Worm (Caenorhabditis elegans) whole organism, L2 larva: ENCODE data around the gene srgp-1.

Experiments used
- C34F6.9 ChIP-seq: fragments of 150-350 bp; optimal IDR thresholded peaks from 2 replicates; lab custom pipeline; 2014; ENCODE audit warnings: missing biosample characterization, missing genetic modification characterization
- F13H6.1 ChIP-seq: sonication (generic microtip); optimal IDR thresholded peaks from 2 replicates; lab custom pipeline; 2016; ENCODE audit warnings: missing genetic modification characterization, missing compliant biosample characterization
- R02D3.7 ChIP-seq: fragments of 150-350 bp; optimal IDR thresholded peaks from 2 replicates; lab custom pipeline; 2014; ENCODE audit warnings: missing biosample characterization, missing genetic modification characterization
- Y55F3AM.14 ChIP-seq: fragments of 200-800 bp; sonication (Bioruptor generic); optimal IDR thresholded peaks from 2 replicates; lab custom pipeline; 2018; ENCODE audit warnings: mild to moderate bottlenecking, missing genetic modification characterization, missing compliant biosample characterization
- alr-1 ChIP-seq: fragments of 150-350 bp; optimal IDR thresholded peaks from 2 replicates; lab custom pipeline; 2014; ENCODE audit warnings: missing biosample characterization, missing genetic modification characterization
- aly-2 ChIP-seq: fragments of 150-350 bp; optimal IDR thresholded peaks from 2 replicates; lab custom pipeline; 2014; ENCODE audit warnings: missing biosample characterization, missing genetic modification characterization
- ama-1 ChIP-seq: fragments of 150-350 bp; optimal IDR thresholded peaks from 2 replicates; lab custom pipeline; 2018; ENCODE audit warnings: inconsistent platforms
- blmp-1 ChIP-seq: sonication (generic microtip); optimal IDR thresholded peaks from 2 replicates; lab custom pipeline; 2017; ENCODE audit warnings: missing genetic modification characterization, mild to moderate bottlenecking, missing compliant biosample characterization, antibody characterized with exemption, moderate library complexity; ENCODE audit not compliant: insufficient read depth
- ceh-16 ChIP-seq: fragments of 150-350 bp; optimal IDR thresholded peaks from 2 replicates; lab custom pipeline; 2014; ENCODE audit warnings: missing biosample characterization, missing genetic modification characterization
- ceh-82 ChIP-seq: fragments of 150-350 bp; optimal IDR thresholded peaks from 2 replicates; lab custom pipeline; 2014; ENCODE audit warnings: missing biosample characterization, missing genetic modification characterization
- crh-2 ChIP-seq: sonication (generic microtip); optimal IDR thresholded peaks from 2 replicates; lab custom pipeline; 2017; ENCODE audit warnings: missing biosample characterization, missing genetic modification characterization
- dmd-4 ChIP-seq: sonication (generic microtip); optimal IDR thresholded peaks from 2 replicates; lab custom pipeline; 2017; ENCODE audit warnings: missing biosample characterization, missing genetic modification characterization
- egl-27 ChIP-seq: sonication (generic microtip); optimal IDR thresholded peaks from 3 replicates; lab custom pipeline; 2017; ENCODE audit warnings: missing biosample characterization, missing genetic modification reagents, missing genetic modification characterization
- elt-1 ChIP-seq: fragments of 150-350 bp; optimal IDR thresholded peaks from 2 replicates; lab custom pipeline; 2014; ENCODE audit warnings: missing biosample characterization, missing genetic modification characterization
- elt-3 ChIP-seq: sonication (generic microtip); optimal IDR thresholded peaks from 2 replicates; lab custom pipeline; 2017; ENCODE audit warnings: missing biosample characterization, missing genetic modification characterization
- fos-1 ChIP-seq: fragments of 150-350 bp; optimal IDR thresholded peaks from 2 replicates; lab custom pipeline; 2014; ENCODE audit warnings: missing biosample characterization, missing genetic modification characterization
- gmeb-1 ChIP-seq: fragments of 150-350 bp; optimal IDR thresholded peaks from 2 replicates; lab custom pipeline; 2014; ENCODE audit warnings: missing biosample characterization, missing genetic modification characterization
- lin-11 ChIP-seq: fragments of 150-350 bp; sonication (generic microtip); optimal IDR thresholded peaks from 2 replicates; lab custom pipeline; 2014; ENCODE audit warnings: missing biosample characterization, missing genetic modification characterization, inconsistent platforms, mixed read lengths
- lin-13 ChIP-seq: fragments of 150-350 bp; optimal IDR thresholded peaks from 2 replicates; lab custom pipeline; 2014; ENCODE audit warnings: missing biosample characterization, missing genetic modification reagents, missing genetic modification characterization
- lin-39 ChIP-seq: fragments of 150-350 bp; optimal IDR thresholded peaks from 2 replicates; lab custom pipeline; 2014; ENCODE audit warnings: missing biosample characterization, missing genetic modification reagents, missing genetic modification characterization
- lsy-2 ChIP-seq, 2 experiments: fragments of 150-350 bp in 1 of 2; sonication (generic microtip) in 1 of 2; optimal IDR thresholded peaks; 2 replicates each; lab custom pipeline; 2014 to 2017; ENCODE audit warnings: missing biosample characterization in 2 of 2, missing genetic modification characterization in 2 of 2
- mab-5 ChIP-seq: fragments of 150-350 bp; optimal IDR thresholded peaks from 2 replicates; lab custom pipeline; 2014; ENCODE audit warnings: missing biosample characterization, missing genetic modification characterization
- mbf-1 ChIP-seq: sonication (generic microtip); optimal IDR thresholded peaks from 2 replicates; lab custom pipeline; 2017; ENCODE audit warnings: missing biosample characterization, missing genetic modification characterization
- mdl-1 ChIP-seq, 2 experiments: fragments of 150-350 bp in 1 of 2; sonication (generic microtip) in 1 of 2; optimal IDR thresholded peaks; 2 replicates each; lab custom pipeline; 2017; ENCODE audit warnings: missing biosample characterization in 2 of 2, missing genetic modification characterization in 2 of 2
- nhr-10 ChIP-seq: sonication (generic microtip); optimal IDR thresholded peaks from 2 replicates; lab custom pipeline; 2017; ENCODE audit warnings: missing biosample characterization, missing genetic modification characterization
- nhr-129 ChIP-seq: fragments of 150-350 bp; optimal IDR thresholded peaks from 2 replicates; lab custom pipeline; 2014; ENCODE audit warnings: missing biosample characterization, missing genetic modification characterization
- nhr-21 ChIP-seq: fragments of 150-350 bp; optimal IDR thresholded peaks from 2 replicates; lab custom pipeline; 2014; ENCODE audit warnings: missing biosample characterization, missing genetic modification characterization
- nhr-23 ChIP-seq: fragments of 150-350 bp; optimal IDR thresholded peaks from 2 replicates; lab custom pipeline; 2014; ENCODE audit warnings: missing biosample characterization, missing genetic modification reagents, missing genetic modification characterization
- nhr-237 ChIP-seq: fragments of 150-350 bp; optimal IDR thresholded peaks from 2 replicates; lab custom pipeline; 2014; ENCODE audit warnings: missing biosample characterization, missing genetic modification characterization
- nhr-25 ChIP-seq: fragments of 150-350 bp; sonication (generic microtip); optimal IDR thresholded peaks from 3 replicates; lab custom pipeline; 2014; ENCODE audit warnings: missing biosample characterization, missing genetic modification characterization
- peb-1 ChIP-seq: fragments of 150-350 bp; optimal IDR thresholded peaks from 2 replicates; lab custom pipeline; 2014; ENCODE audit warnings: missing biosample characterization, missing genetic modification characterization
- sem-4 ChIP-seq: fragments of 150-350 bp; optimal IDR thresholded peaks from 2 replicates; lab custom pipeline; 2014; ENCODE audit warnings: missing biosample characterization, missing genetic modification reagents, missing genetic modification characterization
- skn-1 ChIP-seq: sonication (generic microtip); optimal IDR thresholded peaks from 2 replicates; lab custom pipeline; 2017; ENCODE audit warnings: missing biosample characterization, missing genetic modification characterization
- sma-3 ChIP-seq: sonication (generic microtip); optimal IDR thresholded peaks from 2 replicates; lab custom pipeline; 2016; ENCODE audit warnings: missing genetic modification reagents, missing genetic modification characterization, missing compliant biosample characterization
- unc-39 ChIP-seq: fragments of 150-350 bp; optimal IDR thresholded peaks from 2 replicates; lab custom pipeline; 2014; ENCODE audit warnings: missing biosample characterization, missing genetic modification characterization
- unc-55 ChIP-seq: fragments of 150-350 bp; sonication (generic microtip); optimal IDR thresholded peaks from 3 replicates; lab custom pipeline; 2014; ENCODE audit warnings: missing biosample characterization, missing genetic modification reagents, missing genetic modification characterization
- unc-62 ChIP-seq: fragments of 150-350 bp; optimal IDR thresholded peaks from 2 replicates; lab custom pipeline; 2014; ENCODE audit warnings: missing biosample characterization, missing genetic modification reagents, missing genetic modification characterization
- ztf-11 ChIP-seq: sonication (generic microtip); optimal IDR thresholded peaks from 2 replicates; lab custom pipeline; 2017; ENCODE audit warnings: missing biosample characterization, missing genetic modification characterization
- ztf-4 ChIP-seq: fragments of 150-350 bp; optimal IDR thresholded peaks from 2 replicates; lab custom pipeline; 2014; ENCODE audit warnings: missing biosample characterization, missing genetic modification characterization

srgp-1 gene

DNA sequence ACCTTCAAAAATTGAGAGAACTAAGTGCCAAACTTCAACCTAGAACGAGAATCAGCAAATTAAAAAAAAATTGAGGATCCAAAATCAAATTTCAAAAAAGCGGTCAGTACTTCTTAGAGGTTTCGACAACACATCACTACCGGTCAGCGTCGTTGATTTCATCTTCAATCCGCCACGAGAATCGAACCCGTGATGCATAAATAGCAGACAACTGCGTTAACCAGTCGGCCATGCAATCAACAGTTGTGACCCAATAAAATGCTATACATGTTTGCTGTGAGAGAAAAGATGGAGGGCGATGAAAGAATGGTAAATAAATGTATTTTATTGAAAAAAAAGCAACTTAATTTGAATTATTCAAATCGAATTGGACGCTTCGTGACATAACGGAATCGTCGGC is 20.6 kb upstream of the srgp-1 start (continued):
- no peak for TF ChIP-seq nhr-10
- no peak for TF ChIP-seq unc-55 (GFP tag; lab: Kevin White, UChicago)
- TF ChIP-seq gmeb-1 (tag; lab: Kevin White, UChicago) = peak; percentile 78
- no peak for TF ChIP-seq nhr-23
- TF ChIP-seq skn-1 (tag; lab: Kevin White, UChicago) = no peak
- no peak for TF ChIP-seq ceh-82
- peak; percentile 75 for TF ChIP-seq sma-3 (GFP tag; lab: Kevin White, UChicago)
- peak; percentile 2 for TF ChIP-seq blmp-1 (tag; lab: Kevin White, UChicago)
- TF ChIP-seq dmd-4 (tag; lab: Kevin White, UChicago) = no peak
- peak; percentile 58 to 80 for TF ChIP-seq lsy-2 (tag; optimal IDR thresholded peaks at IDR 0.05; lab: Kevin White, UChicago)
- TF ChIP-seq ztf-11 (tag; lab: Kevin White, UChicago) = no peak
- TF ChIP-seq F13H6.1 = no peak
- TF ChIP-seq ztf-4 = no peak
- TF ChIP-seq, all 48 proteins: peak for 18

DNA sequence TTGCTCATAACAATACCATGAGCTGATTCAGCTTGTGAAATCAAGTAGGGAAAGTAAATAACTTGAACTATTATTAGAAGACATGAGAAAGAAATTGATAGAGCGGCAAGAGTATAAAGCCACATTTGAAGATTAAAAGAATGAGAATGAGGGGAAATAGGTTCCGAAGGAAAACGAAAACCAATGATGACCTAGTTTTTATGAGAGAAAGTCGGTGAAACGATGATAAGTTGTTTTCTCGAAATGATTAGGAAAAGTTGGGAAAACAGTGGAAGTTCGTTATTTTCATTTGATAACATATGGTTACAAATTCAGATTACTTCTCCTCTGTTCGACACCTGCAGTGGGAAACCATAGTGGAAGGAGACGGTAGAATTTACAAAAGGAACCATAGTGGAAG is 18.5 kb upstream of the srgp-1 start, which contains the start of gene col-128:
Gene col-128 (minus strand): TSS at position 148 of the 400 bp plus-strand sequence.
- no peak for TF ChIP-seq mbf-1 (tag; lab: Kevin White, UChicago)
- peak; percentile 33 for TF ChIP-seq blmp-1 (tag; lab: Kevin White, UChicago)
- TF ChIP-seq, all 48 proteins: peak for 1

DNA sequence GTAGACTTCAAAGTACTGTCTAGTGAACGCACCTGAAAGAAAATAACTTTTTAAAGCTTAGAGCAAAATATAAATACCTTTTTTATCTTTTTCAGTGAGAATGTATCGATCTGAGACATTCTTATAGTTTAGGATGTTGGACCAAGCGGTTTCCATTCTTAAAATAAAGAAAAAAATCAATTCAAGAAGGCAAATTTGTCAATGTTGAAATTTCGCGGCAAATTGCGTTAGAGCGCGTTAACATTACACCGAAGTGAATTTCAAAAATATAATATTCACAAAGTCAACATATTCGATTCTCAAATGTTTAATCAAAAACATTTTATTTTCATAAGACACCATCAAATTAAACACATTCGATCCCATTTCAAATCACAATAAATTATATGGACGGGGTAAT is 8.6 kb upstream of the srgp-1 start, which contains the start of gene F12F6.7:
Gene F12F6.7 (minus strand): TSS at position 157 of the 400 bp plus-strand sequence.
- TF ChIP-seq alr-1 (tag; lab: Kevin White, UChicago) = no peak
- TF ChIP-seq ceh-82 = no peak
- no peak for TF ChIP-seq aly-2 (tag; lab: Kevin White, UChicago)
- no peak for TF ChIP-seq skn-1 (tag; lab: Kevin White, UChicago)
- TF ChIP-seq nhr-21 (tag; lab: Kevin White, UChicago) = peak; percentile 9
- no peak for TF ChIP-seq nhr-10
- TF ChIP-seq, all 48 proteins: peak for 1

DNA sequence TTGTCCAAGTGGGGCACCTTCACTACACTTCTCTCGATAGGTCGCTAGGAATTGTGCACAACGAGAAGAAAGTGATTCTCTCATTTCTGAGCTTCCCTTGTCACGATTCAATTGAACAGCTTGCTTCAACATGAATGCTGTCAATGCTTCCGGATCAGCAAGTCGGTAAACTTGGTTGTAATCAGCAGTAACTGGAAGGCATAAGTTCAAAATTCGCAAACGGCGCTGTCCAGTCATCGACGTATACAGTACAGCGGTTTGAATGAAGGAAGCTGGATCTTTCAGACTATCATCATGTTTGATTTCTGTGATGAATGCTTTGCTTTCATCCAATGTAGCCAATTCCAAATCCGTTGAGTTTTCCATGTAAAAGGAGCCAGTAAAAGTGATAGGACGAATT is 7.2 kb upstream of the srgp-1 start:
- TF ChIP-seq unc-55 (GFP tag; lab: Kevin White, UChicago) = no peak
- TF ChIP-seq mdl-1 (tag; optimal IDR thresholded peaks at IDR 0.05; lab: Kevin White, UChicago) = no peak
- TF ChIP-seq alr-1 (tag; lab: Kevin White, UChicago) = no peak
- TF ChIP-seq unc-62 (GFP tag; lab: Kevin White, UChicago) = no peak
- no peak for TF ChIP-seq aly-2 (tag; lab: Kevin White, UChicago)
- TF ChIP-seq lin-13 (GFP tag; lab: Kevin White, UChicago) = no peak
- TF ChIP-seq sem-4 (tag; lab: Kevin White, UChicago) = no peak
- TF ChIP-seq nhr-23 = no peak
- no peak for TF ChIP-seq unc-39 (tag; lab: Kevin White, UChicago)
- no peak for TF ChIP-seq nhr-10

DNA sequence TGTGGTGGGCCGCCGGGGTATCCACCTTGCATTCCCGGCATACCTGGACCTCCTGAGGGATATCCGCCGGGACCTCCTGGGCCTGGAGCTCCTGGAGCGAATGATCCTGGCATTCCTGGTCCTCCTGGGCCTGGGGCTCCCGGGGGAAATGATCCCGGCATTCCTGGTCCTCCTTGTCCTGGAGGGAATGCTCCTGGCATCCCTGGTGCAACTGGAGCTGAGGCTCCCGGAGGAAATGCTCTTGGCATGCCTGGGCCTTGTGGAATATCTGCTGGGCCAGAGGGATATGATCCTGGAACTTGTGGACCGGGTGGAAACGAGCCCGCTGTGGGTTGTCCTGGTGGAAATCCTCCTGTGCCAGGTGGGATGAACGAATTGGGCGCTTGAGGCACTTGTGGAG is 5.3 kb upstream of the srgp-1 start:
- no peak for TF ChIP-seq nhr-25 (tag; lab: Kevin White, UChicago)
- TF ChIP-seq unc-55 (GFP tag; lab: Kevin White, UChicago) = no peak
- TF ChIP-seq F13H6.1 = no peak
- no peak for TF ChIP-seq mdl-1 (tag; optimal IDR thresholded peaks at IDR 0.05; lab: Kevin White, UChicago)
- TF ChIP-seq nhr-23 = no peak
- TF ChIP-seq lin-11 (tag; lab: Kevin White, UChicago) = no peak
- no peak for TF ChIP-seq egl-27 (tag; lab: Kevin White, UChicago)
- TF ChIP-seq, all 48 proteins: peak for 0

DNA sequence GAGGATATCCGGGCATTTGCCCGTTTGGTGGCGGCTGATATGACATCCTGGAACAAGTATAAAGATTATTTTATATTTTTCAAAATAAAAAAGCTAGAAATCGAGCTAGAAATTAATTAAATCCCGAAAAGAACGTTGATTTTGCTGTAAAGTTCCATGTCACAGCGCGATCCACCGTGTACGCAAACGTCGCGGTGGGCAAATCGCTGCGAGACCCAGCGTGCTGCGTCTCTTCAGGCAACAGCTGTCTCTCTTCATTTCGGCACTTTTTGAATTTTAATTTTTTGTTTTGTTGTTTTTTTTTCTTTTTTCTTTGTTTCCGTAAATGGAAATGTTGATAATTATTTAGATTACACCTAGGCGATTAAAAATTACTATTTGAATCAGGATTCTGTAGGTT is 4.2 kb upstream of the srgp-1 start, which contains the start of gene sec-24.1:
Gene sec-24.1 (minus strand): TSS at position 49 of the 400 bp plus-strand sequence.
- TF ChIP-seq unc-55 (GFP tag; lab: Kevin White, UChicago) = peak; percentile 96
- peak; percentile 63 for TF ChIP-seq nhr-237
- no peak for TF ChIP-seq ztf-11 (tag; lab: Kevin White, UChicago)
- TF ChIP-seq ceh-16 (tag; lab: Kevin White, UChicago) = peak; percentile 85
- TF ChIP-seq ztf-4 = peak; percentile 84
- peak; percentile 78 for TF ChIP-seq nhr-129 (tag; lab: Kevin White, UChicago)
- no peak for TF ChIP-seq Y55F3AM.14 (GFP tag; lab: Kevin White, UChicago)
- no peak for TF ChIP-seq peb-1 (tag; lab: Kevin White, UChicago)
- TF ChIP-seq C34F6.9 (tag; lab: Kevin White, UChicago) = peak; percentile 88
- peak; percentile 68 for TF ChIP-seq ceh-82
- no peak for TF ChIP-seq unc-39 (tag; lab: Kevin White, UChicago)
- TF ChIP-seq dmd-4 (tag; lab: Kevin White, UChicago) = no peak
- TF ChIP-seq sma-3 (GFP tag; lab: Kevin White, UChicago) = peak; percentile 92
- TF ChIP-seq ama-1 (lab: Kevin White, UChicago) = no peak
- peak; percentile 47 for TF ChIP-seq egl-27 (tag; lab: Kevin White, UChicago)
- peak; percentile 65 for TF ChIP-seq blmp-1 (tag; lab: Kevin White, UChicago)
- TF ChIP-seq alr-1 (tag; lab: Kevin White, UChicago) = no peak
- TF ChIP-seq crh-2 (tag; lab: Kevin White, UChicago) = peak; percentile 95
- peak; percentile 92 for TF ChIP-seq nhr-25 (tag; lab: Kevin White, UChicago)
- TF ChIP-seq fos-1 (tag; lab: Kevin White, UChicago) = peak; percentile 68
- no peak for TF ChIP-seq lin-39
- TF ChIP-seq nhr-10 = no peak
- peak; percentile 83 for TF ChIP-seq mab-5
- TF ChIP-seq lsy-2 (tag; optimal IDR thresholded peaks at IDR 0.05; lab: Kevin White, UChicago) = peak; percentile 99 to 100
- peak; percentile 88 for TF ChIP-seq sem-4 (tag; lab: Kevin White, UChicago)
- no peak for TF ChIP-seq elt-1 (tag; lab: Kevin White, UChicago)
- peak; percentile 88 for TF ChIP-seq nhr-21 (tag; lab: Kevin White, UChicago)
- TF ChIP-seq R02D3.7 (tag; lab: Kevin White, UChicago) = peak; percentile 60
- no peak for TF ChIP-seq elt-3 (tag; lab: Kevin White, UChicago)
- peak; percentile 89 for TF ChIP-seq F13H6.1
